Fruit fly (Drosophila melanogaster) whole organism, embryonic: ENCODE data around the gene lectin-29Ca.

Source experiments
- Ada2b ChIP-seq: fragments of 200-800 bp; sonication (Bioruptor generic); IDR thresholded peaks from 2 replicates; pipeline ENCODE4 v1.3.6; 2022; ENCODE audit warnings: missing biosample characterization, missing genetic modification characterization
- CG12071 ChIP-seq: fragments of 200-800 bp; sonication (Bioruptor generic); optimal IDR thresholded peaks from 3 replicates; lab custom pipeline; 2018; ENCODE audit warnings: missing biosample characterization, mild to moderate bottlenecking, missing genetic modification characterization
- CG1233 ChIP-seq: fragments of 200-800 bp; sonication (Bioruptor generic); optimal IDR thresholded peaks from 4 replicates; lab custom pipeline; 2018; ENCODE audit warnings: missing biosample characterization, mild to moderate bottlenecking, missing genetic modification characterization
- CG12659 ChIP-seq: fragments of 200-800 bp; sonication (Bioruptor generic); optimal IDR thresholded peaks from 3 replicates; lab custom pipeline; 2017; ENCODE audit warnings: mild to moderate bottlenecking, missing biosample characterization, missing genetic modification reagents, missing genetic modification characterization
- CG14014 ChIP-seq: fragments of 200-800 bp; sonication (Bioruptor generic); IDR thresholded peaks from 2 replicates; pipeline ENCODE4 v1.3.6; 2022; ENCODE audit warnings: missing biosample characterization, missing genetic modification characterization
- CG17361 ChIP-seq: fragments of 200-800 bp; sonication (Bioruptor generic); IDR thresholded peaks from 3 replicates; pipeline ENCODE4 v1.3.6; 2022; ENCODE audit warnings: missing biosample characterization, missing genetic modification characterization
- CG3847 ChIP-seq: fragments of 200-800 bp; sonication (Bioruptor generic); IDR thresholded peaks from 2 replicates; pipeline ENCODE4 v1.3.6; 2022; ENCODE audit warnings: missing biosample characterization, missing genetic modification characterization
- CG4730 ChIP-seq: fragments of 200-800 bp; sonication (Bioruptor generic); IDR thresholded peaks from 2 replicates; pipeline ENCODE4 v1.3.6; 2022; ENCODE audit warnings: missing biosample characterization, missing genetic modification characterization
- CG8089 ChIP-seq: fragments of 200-800 bp; sonication (Bioruptor generic); optimal IDR thresholded peaks from 3 replicates; lab custom pipeline; 2016; ENCODE audit warnings: missing biosample characterization, missing genetic modification characterization
- CG8290 ChIP-seq, 3 experiments: fragments of 200-800 bp; sonication (Bioruptor generic); optimal IDR thresholded peaks; 2 replicates each; lab custom pipeline; 2016 to 2019; ENCODE audit warnings: missing biosample characterization in 3 of 3, missing genetic modification characterization in 3 of 3, mild to moderate bottlenecking in 2 of 3, moderate library complexity in 1 of 3
- CkIIα-i1 ChIP-seq: fragments of 200-800 bp; sonication (Bioruptor generic); IDR thresholded peaks from 2 replicates; pipeline ENCODE4 v1.3.6; 2022; ENCODE audit warnings: missing biosample characterization, missing genetic modification characterization
- Dad ChIP-seq: fragments of 200-800 bp; sonication (Bioruptor generic); optimal IDR thresholded peaks from 3 replicates; lab custom pipeline; 2016; ENCODE audit warnings: missing biosample characterization, missing genetic modification characterization
- Deaf1 ChIP-seq: fragments of 200-800 bp; optimal IDR thresholded peaks from 3 replicates; lab custom pipeline; 2019; ENCODE audit warnings: missing biosample characterization, mild to moderate bottlenecking, missing genetic modification characterization, moderate library complexity
- Dll ChIP-seq: fragments of 200-800 bp; sonication (Bioruptor generic); IDR thresholded peaks from 4 replicates; pipeline ENCODE4 v1.3.6; 2022; ENCODE audit warnings: missing biosample characterization, missing genetic modification characterization; ENCODE audit not compliant: partially characterized antibody
- HLH54F ChIP-seq: fragments of 200-800 bp; sonication (Bioruptor generic); optimal IDR thresholded peaks from 3 replicates; lab custom pipeline; 2016; ENCODE audit warnings: missing biosample characterization, missing genetic modification characterization
- MTF-1 ChIP-seq: fragments of 200-800 bp; sonication (Bioruptor generic); optimal IDR thresholded peaks from 2 replicates; lab custom pipeline; 2018; ENCODE audit warnings: missing biosample characterization, mild to moderate bottlenecking, missing genetic modification characterization, borderline replicate concordance
- Mad ChIP-seq: fragments of 200-800 bp; sonication (Bioruptor generic); optimal IDR thresholded peaks from 2 replicates; lab custom pipeline; 2016; ENCODE audit warnings: missing biosample characterization, missing genetic modification characterization
- Ptx1 ChIP-seq: fragments of 200-800 bp; sonication (Bioruptor generic); IDR thresholded peaks from 2 replicates; pipeline ENCODE4 v1.3.6; 2022; ENCODE audit warnings: missing biosample characterization, missing genetic modification characterization
- Rx ChIP-seq: fragments of 200-800 bp; sonication (Bioruptor generic); IDR thresholded peaks from 2 replicates; pipeline ENCODE4 v1.3.6; 2022; ENCODE audit warnings: missing biosample characterization, missing genetic modification characterization
- abd-A ChIP-seq: fragments of 200-800 bp; sonication (Bioruptor generic); optimal IDR thresholded peaks from 3 replicates; lab custom pipeline; 2019; ENCODE audit warnings: missing biosample characterization, mild to moderate bottlenecking, missing genetic modification characterization, moderate library complexity
- ato ChIP-seq: fragments of 200-800 bp; sonication (Bioruptor generic); IDR thresholded peaks from 2 replicates; pipeline ENCODE4 v1.3.6; 2022; ENCODE audit warnings: missing biosample characterization, missing genetic modification characterization; ENCODE audit not compliant: partially characterized antibody
- chm ChIP-seq: fragments of 200-800 bp; sonication (Bioruptor generic); IDR thresholded peaks from 2 replicates; pipeline ENCODE4 v1.3.6; 2022; ENCODE audit warnings: missing biosample characterization, missing genetic modification characterization
- crp ChIP-seq, 2 experiments: fragments of 200-800 bp; sonication (Bioruptor generic); optimal IDR thresholded peaks; 2 replicates in 1 of 2; 3 replicates in 1 of 2; lab custom pipeline; 2017; ENCODE audit warnings: missing biosample characterization in 2 of 2, missing genetic modification characterization in 2 of 2, mild to moderate bottlenecking in 1 of 2, moderate library complexity in 1 of 2
- cwo ChIP-seq: fragments of 200-800 bp; sonication (Bioruptor generic); optimal IDR thresholded peaks from 3 replicates; lab custom pipeline; 2017; ENCODE audit warnings: missing biosample characterization, missing genetic modification characterization, mild to moderate bottlenecking, moderate library complexity, missing genetic modification reagents
- dm ChIP-seq: fragments of 200-800 bp; sonication (Bioruptor generic); optimal IDR thresholded peaks from 3 replicates; lab custom pipeline; 2016; ENCODE audit warnings: missing biosample characterization, missing genetic modification characterization
- dmrt11E ChIP-seq: fragments of 200-800 bp; sonication (Bioruptor generic); optimal IDR thresholded peaks from 3 replicates; lab custom pipeline; 2018; ENCODE audit warnings: missing biosample characterization, mild to moderate bottlenecking, missing genetic modification characterization, moderate library complexity
- en ChIP-seq: fragments of 200-800 bp; sonication (Bioruptor generic); optimal IDR thresholded peaks from 2 replicates; lab custom pipeline; 2016; ENCODE audit warnings: missing biosample characterization, missing genetic modification characterization
- fd96Cb ChIP-seq: fragments of 200-800 bp; sonication (Bioruptor generic); optimal IDR thresholded peaks from 2 replicates; lab custom pipeline; 2018; ENCODE audit warnings: missing biosample characterization, mild to moderate bottlenecking, missing genetic modification characterization, moderate library complexity
- gem ChIP-seq: fragments of 200-800 bp; sonication (Bioruptor generic); optimal IDR thresholded peaks from 2 replicates; lab custom pipeline; 2019; ENCODE audit warnings: missing biosample characterization, mild to moderate bottlenecking, missing genetic modification characterization, moderate library complexity
- gfzf ChIP-seq: fragments of 200-800 bp; sonication (Bioruptor generic); optimal IDR thresholded peaks from 2 replicates; lab custom pipeline; 2016; ENCODE audit warnings: missing biosample characterization, mild to moderate bottlenecking, missing genetic modification characterization, moderate library complexity
- gro ChIP-seq: fragments of 200-800 bp; sonication (Bioruptor generic); optimal IDR thresholded peaks from 2 replicates; lab custom pipeline; 2016; ENCODE audit warnings: missing biosample characterization, missing genetic modification characterization
- inv ChIP-seq: fragments of 200-800 bp; sonication (Bioruptor generic); IDR thresholded peaks from 2 replicates; pipeline ENCODE4 v1.3.6; 2022; ENCODE audit warnings: missing biosample characterization, missing genetic modification characterization; ENCODE audit not compliant: partially characterized antibody
- kay ChIP-seq: fragments of 200-800 bp; sonication (Bioruptor generic); optimal IDR thresholded peaks from 2 replicates; lab custom pipeline; 2016; ENCODE audit warnings: missing biosample characterization, missing genetic modification characterization
- ken ChIP-seq: fragments of 200-800 bp; sonication (Bioruptor generic); IDR thresholded peaks from 3 replicates; pipeline ENCODE4 v1.3.6; 2022; ENCODE audit warnings: missing biosample characterization, missing genetic modification characterization
- knrl ChIP-seq: fragments of 200-800 bp; sonication (Bioruptor generic); IDR thresholded peaks from 3 replicates; pipeline ENCODE4 v1.3.6; 2022; ENCODE audit warnings: missing biosample characterization, missing genetic modification characterization; ENCODE audit not compliant: partially characterized antibody
- nom ChIP-seq: fragments of 200-800 bp; sonication (Bioruptor generic); optimal IDR thresholded peaks from 2 replicates; lab custom pipeline; 2017; ENCODE audit warnings: missing biosample characterization, missing genetic modification characterization, mild to moderate bottlenecking, moderate library complexity, missing genetic modification reagents
- otp ChIP-seq: fragments of 200-800 bp; sonication (Bioruptor generic); IDR thresholded peaks from 3 replicates; pipeline ENCODE4, ENCODE4 v1.3.6; 2022; ENCODE audit warnings: missing biosample characterization, missing genetic modification characterization
- pb ChIP-seq: fragments of 200-800 bp; sonication (Bioruptor generic); optimal IDR thresholded peaks from 3 replicates; lab custom pipeline; 2016; ENCODE audit warnings: missing biosample characterization, missing genetic modification characterization
- prd ChIP-seq, 3 experiments: fragments of >200 bp in 2 of 3; fragments of 200-800 bp in 1 of 3; sonication (Bioruptor generic) in 1 of 3; optimal IDR thresholded peaks in 2 of 3; IDR thresholded peaks in 1 of 3; 2 replicates in 2 of 3; 3 replicates in 1 of 3; pipeline versions ENCODE4 v1.3.6 to Lab custom; 2017 to 2022; ENCODE audit warnings: missing biosample characterization in 1 of 3, missing genetic modification characterization in 1 of 3
- schlank ChIP-seq: fragments of 200-800 bp; sonication (Bioruptor generic); optimal IDR thresholded peaks from 2 replicates; lab custom pipeline; 2018; ENCODE audit warnings: missing biosample characterization, mild to moderate bottlenecking, missing genetic modification characterization
- scrt ChIP-seq: fragments of 200-800 bp; sonication (Bioruptor generic); optimal IDR thresholded peaks from 2 replicates; lab custom pipeline; 2018; ENCODE audit warnings: missing biosample characterization, mild to moderate bottlenecking, missing genetic modification characterization, moderate library complexity
- slbo ChIP-seq: fragments of 200-800 bp; sonication (Bioruptor generic); IDR thresholded peaks from 2 replicates; pipeline ENCODE4 v1.3.6; 2022; ENCODE audit warnings: missing biosample characterization, missing genetic modification characterization
- sob ChIP-seq: fragments of 200-800 bp; sonication (Bioruptor generic); IDR thresholded peaks from 2 replicates; pipeline ENCODE4 v1.3.6; 2022; ENCODE audit warnings: missing biosample characterization, missing genetic modification characterization
- stwl ChIP-seq: fragments of 200-800 bp; sonication (Bioruptor generic); optimal IDR thresholded peaks from 3 replicates; lab custom pipeline; 2018; ENCODE audit warnings: missing biosample characterization, mild to moderate bottlenecking, missing genetic modification characterization, moderate library complexity
- sug ChIP-seq: fragments of 200-800 bp; optimal IDR thresholded peaks from 2 replicates; lab custom pipeline; 2019; ENCODE audit warnings: missing biosample characterization, mild to moderate bottlenecking, missing genetic modification characterization, moderate library complexity
- tx ChIP-seq: fragments of 200-800 bp; sonication (Bioruptor generic); optimal IDR thresholded peaks from 2 replicates; lab custom pipeline; 2016; ENCODE audit warnings: missing biosample characterization, missing genetic modification characterization
- usp ChIP-seq: fragments of >200 bp; optimal IDR thresholded peaks from 2 replicates; lab custom pipeline; 2017; ENCODE audit warnings: missing biosample characterization, missing genetic modification characterization
- wor ChIP-seq: fragments of 200-800 bp; sonication (Bioruptor generic); IDR thresholded peaks from 2 replicates; pipeline ENCODE4 v1.3.6; 2022; ENCODE audit warnings: missing biosample characterization, missing genetic modification characterization
- yki ChIP-seq: fragments of >200 bp; optimal IDR thresholded peaks from 3 replicates; lab custom pipeline; 2018

The lectin-29Ca gene

DNA sequence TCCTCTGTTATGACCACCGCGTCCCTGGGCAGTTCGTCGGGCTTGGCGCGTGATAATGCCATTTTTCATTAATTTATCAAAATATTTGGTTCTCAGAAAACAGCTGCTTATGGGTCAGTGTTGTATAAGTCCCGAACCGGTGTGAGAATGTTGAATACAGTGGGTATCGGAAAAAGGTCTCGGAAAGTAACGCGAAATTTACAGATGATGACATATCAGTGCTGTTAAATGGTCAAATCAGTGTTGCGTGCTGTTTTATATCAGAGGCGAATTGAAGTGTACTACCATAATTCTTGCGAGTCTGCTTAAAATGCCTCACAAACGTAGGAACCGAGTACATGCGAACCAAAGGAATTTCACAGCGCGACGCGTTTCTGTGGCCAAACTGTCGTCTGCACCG lies 11.4 kb downstream of the lectin-29Ca start, which contains the start of the genes CG13392 and Rcd4 (continued):
- TF ChIP-seq Dll (GFP tag; lab: Robert Waterston, UW) (peak; percentile 63; the same call in 2 of the 4 replicates), dm (peak; percentile 48), usp (GFP tag; lab: Kevin White, UChicago) (no peak), gfzf (GFP tag; lab: Kevin White, UChicago) (peak; percentile 44), crp (GFP tag; optimal IDR thresholded peaks at IDR 0.05; lab: Kevin White, UChicago) (peak; percentile 60 to 91), MTF-1 (GFP tag; lab: Kevin White, UChicago) (peak; percentile 13), schlank (peak; percentile 62), gem (tag; lab: Kevin White, UChicago) (peak; percentile 7), pb (GFP tag; lab: Kevin White, UChicago) (peak; percentile 63), slbo (peak; percentile 85), HLH54F (peak; percentile 81), tx (GFP tag; lab: Kevin White, UChicago) (peak; percentile 67), CG12071 (peak; percentile 67), CG8089 (peak; percentile 11), CG17361 (GFP tag; lab: Robert Waterston, UW) (peak; percentile 28; the same call in 1 of the 3 replicates), Dad (GFP tag; lab: Kevin White, UChicago) (peak; percentile 76), ato (GFP tag; lab: Robert Waterston, UW) (peak; percentile 61; the same call in 1 of the 2 replicates), chm (GFP tag; lab: Robert Waterston, UW) (peak; percentile 51; the same call in 1 of the 2 replicates), abd-A (tag; lab: Kevin White, UChicago) (peak; percentile 31), wor (GFP tag; lab: Robert Waterston, UW) (no peak), otp (GFP tag; lab: Robert Waterston, UW) (peak; percentile 50; the same call in 2 of the 3 replicates), gro (GFP tag; lab: Kevin White, UChicago) (peak; percentile 79), Mad (GFP tag; lab: Kevin White, UChicago) (peak; percentile 71), CG1233 (peak; percentile 19), sob (GFP tag; lab: Robert Waterston, UW) (peak; percentile 91), CG3847 (peak; percentile 79), inv (0 out of 2 replicates have a peak, but pooled peaks have one; percentile 22), dmrt11E (tag; lab: Kevin White, UChicago) (peak; percentile 21), kay (peak; percentile 4), CG14014 (GFP tag; lab: Robert Waterston, UW) (peak; percentile 53), CG8290 (GFP tag; optimal IDR thresholded peaks at IDR 0.05; lab: Kevin White, UChicago) (peak; percentile 70), CG8290 (tag; optimal IDR thresholded peaks at IDR 0.05; lab: Kevin White, UChicago) (peak; percentile 42 to 96), Rx (GFP tag; lab: Robert Waterston, UW) (no peak), Deaf1 (tag; lab: Kevin White, UChicago) (peak; percentile 26), nom (GFP tag; lab: Kevin White, UChicago) (peak; percentile 52), scrt (GFP tag; lab: Kevin White, UChicago) (peak; percentile 41), yki (lab: Kevin White, UChicago) (no peak), en (peak; percentile 7), fd96Cb (no peak), CkIIα-i1 (GFP tag; lab: Robert Waterston, UW) (no peak), CG12659 (peak; percentile 84), Ptx1 (GFP tag; lab: Robert Waterston, UW) (peak; percentile 62), CG4730 (GFP tag; lab: Robert Waterston, UW) (0 out of 2 replicates have a peak, but pooled peaks have one; percentile 28), prd (optimal IDR thresholded peaks at IDR 0.05; lab: Kevin White, UChicago) (no peak), prd (GFP tag; IDR thresholded peaks at IDR 0.05; lab: Robert Waterston, UW) (peak; percentile 53; the same call in 2 of the 3 replicates), knrl (peak; percentile 51; the same call in 2 of the 3 replicates), stwl (tag; lab: Kevin White, UChicago) (peak; percentile 100), cwo (GFP tag; lab: Kevin White, UChicago) (no peak), sug (tag; lab: Kevin White, UChicago) (peak; percentile 52), ken (GFP tag; lab: Robert Waterston, UW) (peak; percentile 71), Ada2b (GFP tag; lab: Robert Waterston, UW) (peak; percentile 38)
